Worm (Caenorhabditis elegans) whole organism, mixed stage, embryonic: ENCODE results near the gene E_BE45912.2.

Experiments used
- M03D4.4 ChIP-seq: sonication (generic microtip); optimal IDR thresholded peaks from 2 replicates; lab custom pipeline; 2017; ENCODE audit warnings: mild to moderate bottlenecking, missing genetic modification characterization, missing compliant biosample characterization
- cnd-1 ChIP-seq: fragments of 200-800 bp; sonication (Bioruptor generic); optimal IDR thresholded peaks from 2 replicates; lab custom pipeline; 2018; ENCODE audit warnings: mild to moderate bottlenecking, missing genetic modification characterization, missing compliant biosample characterization
- elt-1 ChIP-seq: sonication (generic microtip); optimal IDR thresholded peaks from 2 replicates; lab custom pipeline; 2017; ENCODE audit warnings: missing genetic modification characterization, mild to moderate bottlenecking, missing compliant biosample characterization, antibody characterized with exemption, moderate library complexity, borderline replicate concordance; ENCODE audit not compliant: insufficient read depth
- elt-3 ChIP-seq: fragments of 150-350 bp; optimal IDR thresholded peaks from 2 replicates; lab custom pipeline; 2014; ENCODE audit warnings: missing biosample characterization, missing genetic modification characterization
- lsy-2 ChIP-seq: fragments of 150-350 bp; optimal IDR thresholded peaks from 2 replicates; lab custom pipeline; 2014; ENCODE audit warnings: missing biosample characterization, missing genetic modification characterization
- nhr-12 ChIP-seq: fragments of 150-350 bp; optimal IDR thresholded peaks from 2 replicates; lab custom pipeline; 2014; ENCODE audit warnings: missing biosample characterization, missing genetic modification characterization
- nhr-76 ChIP-seq: sonication (generic microtip); optimal IDR thresholded peaks from 2 replicates; lab custom pipeline; 2017; ENCODE audit warnings: missing biosample characterization, missing genetic modification characterization
- pha-4 ChIP-seq: fragments of 150-350 bp; optimal IDR thresholded peaks from 2 replicates; lab custom pipeline; 2018; ENCODE audit warnings: missing biosample characterization, missing genetic modification reagents, missing genetic modification characterization
- sptf-1 ChIP-seq: sonication (generic microtip); optimal IDR thresholded peaks from 2 replicates; lab custom pipeline; 2017; ENCODE audit warnings: mild to moderate bottlenecking, missing genetic modification characterization, moderate library complexity, missing compliant biosample characterization
- unc-39 ChIP-seq: fragments of 150-350 bp; optimal IDR thresholded peaks from 2 replicates; lab custom pipeline; 2014; ENCODE audit warnings: missing biosample characterization, missing genetic modification characterization
- unc-62 ChIP-seq: fragments of 150-350 bp; optimal IDR thresholded peaks from 2 replicates; lab custom pipeline; 2014; ENCODE audit warnings: missing biosample characterization, missing genetic modification reagents, missing genetic modification characterization

DNA sequence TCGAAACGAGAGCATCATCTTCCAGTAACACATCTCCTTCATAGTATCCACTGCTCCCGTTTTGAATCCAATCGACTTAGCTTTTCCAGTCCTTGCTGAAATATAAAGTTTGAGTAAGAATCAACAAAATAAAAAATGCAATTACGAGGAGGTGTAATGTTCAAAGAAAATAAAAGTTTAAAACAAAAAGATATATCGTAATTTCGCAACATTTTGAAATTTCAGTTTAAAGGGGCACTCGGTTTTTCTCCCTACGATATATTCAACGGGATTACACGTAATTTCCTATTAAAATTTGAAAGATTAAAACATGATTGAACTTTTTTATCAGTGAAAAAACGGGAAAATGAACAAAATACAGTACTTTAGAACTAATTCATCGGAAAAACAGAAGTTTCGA is 14.8 kb downstream of the E_BE45912.2 start, which contains the start of gene Y34F4.3:
- TF ChIP-seq sptf-1 (no peak), unc-39 (no peak), lsy-2 (tag; lab: Kevin White, UChicago) (no peak), elt-3 (tag; lab: Kevin White, UChicago) (no peak), pha-4 (tag; lab: Kevin White, UChicago) (no peak), elt-1 (tag; lab: Kevin White, UChicago) (no peak), nhr-76 (tag; lab: Kevin White, UChicago) (no peak), cnd-1 (no peak), M03D4.4 (tag; lab: Kevin White, UChicago) (no peak), unc-62 (GFP tag; lab: Kevin White, UChicago) (no peak), nhr-12 (no peak)
